Fruit fly (Drosophila melanogaster): ENCODE measurements around the gene Arp1.

- TF ChIP-seq CTCF (optimal IDR thresholded peaks at IDR 0.05) (no peak), CG8478 (optimal IDR thresholded peaks at IDR 0.05) (no peak)
Observed at dm6 chr3R:12715253-12715652, 23.7 kb downstream of the Arp1 start.

All from S2 (cell line).